Worm (Caenorhabditis elegans) whole organism, L1 larva: ENCODE measurements around the gene srd-19.

Source experiments
- efl-1 ChIP-seq, 4 experiments: fragments of 150-350 bp; optimal IDR thresholded peaks in 3 of 4; peaks in 1 of 4; 1 replicate in 1 of 4; 2 replicates in 3 of 4; lab custom pipeline; 2014; ENCODE audit warnings: missing biosample characterization in 2 of 4, missing genetic modification characterization in 2 of 4, missing genetic modification reagents in 2 of 4
- hlh-17 ChIP-seq: fragments of 200-800 bp; sonication (Bioruptor generic); optimal IDR thresholded peaks from 2 replicates; lab custom pipeline; 2018; ENCODE audit warnings: missing genetic modification characterization, mild to moderate bottlenecking, missing compliant biosample characterization, moderate library complexity, borderline replicate concordance
- lin-35 ChIP-seq, 2 experiments: fragments of 150-350 bp; optimal IDR thresholded peaks; 2 replicates each; lab custom pipeline; 2014; ENCODE audit warnings: missing biosample characterization in 2 of 2, missing genetic modification characterization in 2 of 2, missing genetic modification reagents in 2 of 2
- lin-39 ChIP-seq: fragments of 150-350 bp; optimal IDR thresholded peaks from 2 replicates; lab custom pipeline; 2014; ENCODE audit warnings: missing biosample characterization, missing genetic modification reagents, missing genetic modification characterization
- nhr-237 ChIP-seq: fragments of 150-350 bp; optimal IDR thresholded peaks from 2 replicates; lab custom pipeline; 2014; ENCODE audit warnings: missing biosample characterization, missing genetic modification characterization
- nhr-76 ChIP-seq: sonication (generic microtip); optimal IDR thresholded peaks from 2 replicates; lab custom pipeline; 2017; ENCODE audit warnings: missing biosample characterization, missing genetic modification characterization
- rnt-1 ChIP-seq: sonication (generic microtip); optimal IDR thresholded peaks from 2 replicates; lab custom pipeline; 2016; ENCODE audit warnings: mild to moderate bottlenecking, missing genetic modification characterization, moderate library complexity, missing compliant biosample characterization
- skn-1 ChIP-seq: fragments of 150-350 bp; optimal IDR thresholded peaks from 2 replicates; lab custom pipeline; 2014; ENCODE audit warnings: missing biosample characterization, missing genetic modification characterization
- tbx-2 ChIP-seq: sonication (generic microtip); optimal IDR thresholded peaks from 2 replicates; lab custom pipeline; 2016; ENCODE audit warnings: missing genetic modification characterization, missing compliant biosample characterization
- xbp-1 ChIP-seq: sonication (generic microtip); optimal IDR thresholded peaks from 2 replicates; lab custom pipeline; 2016; ENCODE audit warnings: missing genetic modification characterization, missing compliant biosample characterization

ce11 chrV:13464123-13464522 is 35.6 kb upstream of the srd-19 start:
- TF ChIP-seq nhr-237 (tag; lab: Kevin White, UChicago) (no peak), efl-1 (optimal IDR thresholded peaks at IDR 0.05; lab: Kevin White, UChicago) (no peak), efl-1 (GFP tag; optimal IDR thresholded peaks at IDR 0.05 in 1 of 2; lab: Kevin White, UChicago) (no peak), rnt-1 (tag; lab: Kevin White, UChicago) (peak; percentile 1), lin-35 (GFP tag; optimal IDR thresholded peaks at IDR 0.05; lab: Kevin White, UChicago) (no peak), nhr-76 (tag; lab: Kevin White, UChicago) (no peak), hlh-17 (no peak), lin-39 (no peak), xbp-1 (tag; lab: Kevin White, UChicago) (no peak), skn-1 (tag; lab: Kevin White, UChicago) (peak; percentile 73), tbx-2 (tag; lab: Kevin White, UChicago) (no peak)
